Worm (Caenorhabditis elegans): ENCODE data around the gene Y57G11C.36.

ce11 chrIV:14792602-14793232 is 19.1 kb upstream of the Y57G11C.36 start, which contains the start of gene gdi-1:
- TF ChIP-seq ztf-29 (GFP tag; IDR thresholded peaks at IDR 0.05) (no peak), flt-1 (GFP tag; IDR thresholded peaks at IDR 0.05) (no peak), klf-2 (GFP tag; conservative IDR thresholded peaks at IDR 0.05) (no peak)

Data from whole organism, midembryonic.